3 worm cellular contexts compared by ENCODE assay signal in genomic region chrIII:509045-509444, ce11.
TF ChIP-seq lines count a peak whose summit lies in the region.

No protein-coding gene starts in this region.

TF ChIP-seq in whole organism, L1 larva, 84 proteins besides CTCF, POLR2A, EP300 and RAD21:
- TF ChIP-seq hpl-2 (GFP tag; optimal IDR thresholded peaks at IDR 0.05; lab: Kevin White, UChicago), result no peak
- TF ChIP-seq nhr-85 (tag; lab: Kevin White, UChicago), result peak; percentile 3
- no peak for TF ChIP-seq C16A3.4 (tag; optimal IDR thresholded peaks at IDR 0.05; lab: Kevin White, UChicago)
- no peak for TF ChIP-seq hlh-17 (GFP tag; optimal IDR thresholded peaks at IDR 0.05; lab: Kevin White, UChicago; ENCODE audit: borderline replicate concordance)
- no peak for TF ChIP-seq sup-37 (GFP tag; optimal IDR thresholded peaks at IDR 0.05; lab: Kevin White, UChicago)
TF ChIP-seq in whole organism, L1 larva: peak in this region for 1.

TF ChIP-seq in whole organism, L4 larva, 104 proteins besides CTCF, POLR2A, EP300 and RAD21:
- TF ChIP-seq unc-62 (GFP tag; optimal IDR thresholded peaks at IDR 0.05 in 1 of 2; lab: Kevin White, UChicago) (peak in 1 of 2 experiments; percentile 88), unc-62 (tag; optimal IDR thresholded peaks at IDR 0.05; lab: Kevin White, UChicago) (no peak), set-16 (GFP tag; IDR thresholded peaks at IDR 0.05; lab: Robert Waterston, UW) (peak; percentile 68), zfp-2 (tag; optimal IDR thresholded peaks at IDR 0.05; lab: Kevin White, UChicago) (no peak), aha-1 (tag; lab: Kevin White, UChicago) (peak; percentile 19), hif-1 (tag; optimal IDR thresholded peaks at IDR 0.05; lab: Kevin White, UChicago) (no peak)

TF ChIP-seq in whole organism, young adult, 124 proteins besides CTCF, POLR2A, EP300 and RAD21:
- TF ChIP-seq madf-3 (GFP tag; IDR thresholded peaks at IDR 0.05; lab: Robert Waterston, UW) (0 out of 2 replicates have a peak, but pooled peaks have one; percentile 36), dpl-1 (GFP tag; optimal IDR thresholded peaks at IDR 0.05; lab: Kevin White, UChicago) (no peak), zfh-2 (GFP tag; conservative IDR thresholded peaks at IDR 0.05; lab: Robert Waterston, UW) (peak; percentile 62)
